Fruit fly (Drosophila melanogaster): ENCODE results near the gene CG43245.

DNA sequence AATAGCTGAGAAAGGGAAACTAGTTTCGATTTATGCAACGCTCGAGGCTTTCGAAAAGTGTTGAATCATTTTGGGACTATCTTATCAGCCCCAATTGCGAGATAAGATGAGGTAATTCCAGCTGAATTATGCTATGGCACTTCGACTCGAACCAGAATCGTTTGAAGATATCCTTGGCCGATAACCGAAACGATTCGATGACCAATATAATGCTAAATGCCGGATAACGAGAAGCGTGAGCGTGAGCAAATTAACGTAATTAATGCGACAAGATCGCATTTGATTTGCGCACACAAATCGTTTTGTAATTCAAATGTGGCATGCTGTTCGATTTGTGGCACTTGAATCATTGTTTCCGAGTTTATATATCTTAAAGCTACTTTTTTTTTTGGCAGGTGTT is 17.3 kb downstream of the CG43245 start:
- TF ChIP-seq CG8478 (optimal IDR thresholded peaks at IDR 0.05) (no peak), CTCF (optimal IDR thresholded peaks at IDR 0.05) (no peak)
